Fruit fly (Drosophila melanogaster) whole organism, embryonic: ENCODE measurements around the gene Cln7.

Source experiments
- ATbp ChIP-seq: fragments of 200-800 bp; sonication (Bioruptor generic); optimal IDR thresholded peaks from 2 replicates; lab custom pipeline; 2017; ENCODE audit warnings: missing biosample characterization, mild to moderate bottlenecking, missing genetic modification characterization, missing genetic modification reagents
- Ada2b ChIP-seq: fragments of 200-800 bp; sonication (Bioruptor generic); IDR thresholded peaks from 2 replicates; pipeline ENCODE4 v1.3.6; 2022; ENCODE audit warnings: missing biosample characterization, missing genetic modification characterization
- C15 ChIP-seq: fragments of 200-800 bp; sonication (Bioruptor generic); IDR thresholded peaks from 3 replicates; pipeline ENCODE4 v1.3.6; 2022; ENCODE audit warnings: missing biosample characterization, missing genetic modification characterization
- CG10274 ChIP-seq: fragments of 200-800 bp; sonication (Bioruptor generic); optimal IDR thresholded peaks from 3 replicates; lab custom pipeline; 2017; ENCODE audit warnings: missing biosample characterization, mild to moderate bottlenecking, missing genetic modification characterization
- CG10462 ChIP-seq: fragments of 200-800 bp; sonication (Bioruptor generic); optimal IDR thresholded peaks from 2 replicates; lab custom pipeline; 2016; ENCODE audit warnings: missing biosample characterization, missing genetic modification characterization
- CG10565 ChIP-seq: fragments of 200-800 bp; sonication (Bioruptor generic); optimal IDR thresholded peaks from 3 replicates; lab custom pipeline; 2016; ENCODE audit warnings: missing biosample characterization, mild to moderate bottlenecking, missing genetic modification characterization
- CG11560 ChIP-seq: fragments of 200-800 bp; sonication (Bioruptor generic); IDR thresholded peaks from 3 replicates; pipeline ENCODE4 v1.3.6; 2022; ENCODE audit warnings: missing biosample characterization, missing genetic modification characterization
- CG13287 ChIP-seq: fragments of 200-800 bp; sonication (Bioruptor generic); IDR thresholded peaks from 2 replicates; pipeline ENCODE4 v1.3.6; 2022; ENCODE audit warnings: missing biosample characterization, missing genetic modification characterization; ENCODE audit not compliant: partially characterized antibody
- CG13775 ChIP-seq: fragments of 200-800 bp; sonication (Bioruptor generic); optimal IDR thresholded peaks from 3 replicates; lab custom pipeline; 2017; ENCODE audit warnings: missing biosample characterization, mild to moderate bottlenecking, missing genetic modification characterization
- CG15269 ChIP-seq: fragments of 200-800 bp; sonication (Bioruptor generic); optimal IDR thresholded peaks from 2 replicates; lab custom pipeline; 2018; ENCODE audit warnings: missing biosample characterization, mild to moderate bottlenecking, missing genetic modification characterization, moderate library complexity
- CG15479 ChIP-seq: fragments of 200-800 bp; sonication (Bioruptor generic); optimal IDR thresholded peaks from 3 replicates; lab custom pipeline; 2019; ENCODE audit warnings: missing biosample characterization, mild to moderate bottlenecking, missing genetic modification characterization, moderate library complexity
- CG15514 ChIP-seq: fragments of 200-800 bp; sonication (Bioruptor generic); optimal IDR thresholded peaks from 3 replicates; lab custom pipeline; 2017; ENCODE audit warnings: missing biosample characterization, missing genetic modification characterization, mild to moderate bottlenecking, moderate library complexity, missing genetic modification reagents
- CG1602 ChIP-seq: fragments of 200-800 bp; sonication (Bioruptor generic); optimal IDR thresholded peaks from 3 replicates; lab custom pipeline; 2016; ENCODE audit warnings: missing biosample characterization, missing genetic modification characterization
- CG17612 ChIP-seq: fragments of 200-800 bp; sonication (Bioruptor generic); IDR thresholded peaks from 2 replicates; pipeline ENCODE4 v1.3.6; 2022; ENCODE audit warnings: missing biosample characterization, missing genetic modification characterization
- CG18011 ChIP-seq: fragments of 200-800 bp; sonication (Bioruptor generic); optimal IDR thresholded peaks from 2 replicates; lab custom pipeline; 2017; ENCODE audit warnings: missing biosample characterization, missing genetic modification characterization, mild to moderate bottlenecking, moderate library complexity, missing genotype
- CG18476 ChIP-seq: fragments of 200-800 bp; sonication (Bioruptor generic); optimal IDR thresholded peaks from 2 replicates; lab custom pipeline; 2016; ENCODE audit warnings: missing biosample characterization, mild to moderate bottlenecking, missing genetic modification characterization
- CG18599 ChIP-seq: fragments of 200-800 bp; sonication (Bioruptor generic); optimal IDR thresholded peaks from 3 replicates; lab custom pipeline; 2017; ENCODE audit warnings: missing biosample characterization, missing genetic modification characterization, mild to moderate bottlenecking, moderate library complexity, missing genetic modification reagents
- CG2202 ChIP-seq: fragments of 200-800 bp; sonication (Bioruptor generic); optimal IDR thresholded peaks from 2 replicates; lab custom pipeline; 2018; ENCODE audit warnings: missing biosample characterization, mild to moderate bottlenecking, missing genetic modification characterization
- CG32767 ChIP-seq: fragments of 200-800 bp; sonication (Bioruptor generic); IDR thresholded peaks from 2 replicates; pipeline ENCODE4 v1.3.6; 2022; ENCODE audit warnings: missing biosample characterization, missing genetic modification characterization
- CG3281 ChIP-seq: fragments of 200-800 bp; sonication (Bioruptor generic); optimal IDR thresholded peaks from 3 replicates; lab custom pipeline; 2017; ENCODE audit warnings: missing biosample characterization, mild to moderate bottlenecking, missing genetic modification characterization
- HLH4C ChIP-seq: fragments of 200-800 bp; sonication (Bioruptor generic); IDR thresholded peaks from 3 replicates; pipeline ENCODE4 v1.3.6; 2022; ENCODE audit warnings: missing biosample characterization, missing genetic modification characterization; ENCODE audit not compliant: partially characterized antibody
- MESR4 ChIP-seq: fragments of 200-800 bp; sonication (Bioruptor generic); optimal IDR thresholded peaks from 2 replicates; lab custom pipeline; 2018; ENCODE audit warnings: missing biosample characterization, mild to moderate bottlenecking, missing genetic modification characterization, moderate library complexity
- Meics ChIP-seq: fragments of 200-800 bp; sonication (Bioruptor generic); optimal IDR thresholded peaks from 2 replicates; lab custom pipeline; 2017; ENCODE audit warnings: missing biosample characterization, mild to moderate bottlenecking, missing genetic modification characterization
- NFAT ChIP-seq: fragments of 200-800 bp; sonication (Bioruptor generic); IDR thresholded peaks from 2 replicates; pipeline ENCODE4 v1.3.6; 2022; ENCODE audit warnings: missing biosample characterization, missing genetic modification characterization
- Side ChIP-seq: fragments of 200-800 bp; sonication (Bioruptor generic); optimal IDR thresholded peaks from 2 replicates; lab custom pipeline; 2016; ENCODE audit warnings: missing biosample characterization, missing genetic modification characterization
- Spps ChIP-seq: fragments of 200-800 bp; sonication (Bioruptor generic); optimal IDR thresholded peaks from 2 replicates; lab custom pipeline; 2018; ENCODE audit warnings: missing biosample characterization, mild to moderate bottlenecking, missing genetic modification characterization
- Stat92E ChIP-seq, 3 experiments: fragments of >200 bp in 2 of 3; fragments of 200-800 bp in 1 of 3; sonication (Bioruptor generic) in 1 of 3; optimal IDR thresholded peaks; 2 replicates each; lab custom pipeline; 2017 to 2019; ENCODE audit warnings: missing biosample characterization in 3 of 3, missing genetic modification characterization in 3 of 3, mild to moderate bottlenecking in 1 of 3, moderate library complexity in 1 of 3
- Xrp1 ChIP-seq: fragments of 200-800 bp; sonication (Bioruptor generic); IDR thresholded peaks from 2 replicates; pipeline ENCODE4 v1.3.6; 2022; ENCODE audit warnings: missing biosample characterization, missing genetic modification characterization
- ac ChIP-seq: fragments of 200-800 bp; sonication (Bioruptor generic); optimal IDR thresholded peaks from 3 replicates; lab custom pipeline; 2017; ENCODE audit warnings: missing biosample characterization, mild to moderate bottlenecking, missing genetic modification characterization
- ara ChIP-seq: fragments of 200-800 bp; sonication (Bioruptor generic); IDR thresholded peaks from 2 replicates; pipeline ENCODE4 v1.3.6; 2022; ENCODE audit warnings: missing biosample characterization, missing genetic modification characterization
- bab2 ChIP-seq: fragments of 200-800 bp; sonication (Bioruptor generic); optimal IDR thresholded peaks from 2 replicates; lab custom pipeline; 2016; ENCODE audit warnings: missing biosample characterization, missing genetic modification characterization
- cas ChIP-seq: fragments of 200-800 bp; sonication (Bioruptor generic); IDR thresholded peaks from 2 replicates; pipeline ENCODE4 v1.3.6; 2022; ENCODE audit warnings: missing biosample characterization, missing genetic modification characterization
- dan ChIP-seq: fragments of 200-800 bp; sonication (Bioruptor generic); IDR thresholded peaks from 2 replicates; pipeline ENCODE4 v1.3.6; 2022; ENCODE audit warnings: missing biosample characterization, missing genetic modification characterization
- danr ChIP-seq: fragments of 200-800 bp; sonication (Bioruptor generic); IDR thresholded peaks from 2 replicates; pipeline ENCODE4 v1.3.6; 2022; ENCODE audit warnings: missing biosample characterization, missing genetic modification characterization
- esg ChIP-seq: fragments of 200-800 bp; sonication (Bioruptor generic); conservative IDR thresholded peaks from 2 replicates; pipeline ENCODE4 v1.3.6; 2022; ENCODE audit warnings: missing biosample characterization, missing genetic modification characterization
- exex ChIP-seq: fragments of 200-800 bp; sonication (Bioruptor generic); optimal IDR thresholded peaks from 4 replicates; lab custom pipeline; 2018; ENCODE audit warnings: missing biosample characterization, mild to moderate bottlenecking, missing genetic modification characterization, moderate library complexity
- eyg ChIP-seq: fragments of 200-800 bp; sonication (Bioruptor generic); optimal IDR thresholded peaks from 3 replicates; lab custom pipeline; 2016; ENCODE audit warnings: missing biosample characterization, missing genetic modification characterization
- jing ChIP-seq: fragments of 200-800 bp; sonication (Bioruptor generic); optimal IDR thresholded peaks from 2 replicates; lab custom pipeline; 2018; ENCODE audit warnings: missing biosample characterization, mild to moderate bottlenecking, missing genetic modification characterization
- klu ChIP-seq: fragments of 200-800 bp; sonication (Bioruptor generic); IDR thresholded peaks from 2 replicates; pipeline ENCODE4 v1.3.6; 2022; ENCODE audit warnings: missing biosample characterization, missing genetic modification characterization
- lbe ChIP-seq: fragments of 200-800 bp; sonication (Bioruptor generic); optimal IDR thresholded peaks from 2 replicates; lab custom pipeline; 2016; ENCODE audit warnings: missing biosample characterization, mild to moderate bottlenecking, missing genetic modification characterization
- nerfin-1 ChIP-seq: fragments of 200-800 bp; sonication (Bioruptor generic); optimal IDR thresholded peaks from 3 replicates; lab custom pipeline; 2019; ENCODE audit warnings: missing biosample characterization, mild to moderate bottlenecking, missing genetic modification characterization, moderate library complexity
- ssp ChIP-seq: fragments of 200-800 bp; sonication (Bioruptor generic); IDR thresholded peaks from 2 replicates; pipeline ENCODE4 v1.3.6; 2022; ENCODE audit warnings: missing biosample characterization, missing genetic modification characterization
- stwl ChIP-seq: fragments of 200-800 bp; sonication (Bioruptor generic); optimal IDR thresholded peaks from 3 replicates; lab custom pipeline; 2018; ENCODE audit warnings: missing biosample characterization, mild to moderate bottlenecking, missing genetic modification characterization, moderate library complexity
- tgo ChIP-seq: fragments of 200-800 bp; sonication (Bioruptor generic); IDR thresholded peaks from 3 replicates; pipeline ENCODE4 v1.3.6; 2022; ENCODE audit warnings: missing biosample characterization, missing genetic modification characterization
- tll ChIP-seq, 2 experiments: fragments of 200-800 bp in 1 of 2; fragments of >200 bp in 1 of 2; sonication (Bioruptor generic) in 1 of 2; optimal IDR thresholded peaks; 2 replicates each; lab custom pipeline; 2017 to 2019; ENCODE audit warnings: missing biosample characterization in 2 of 2, missing genetic modification characterization in 2 of 2, mild to moderate bottlenecking in 1 of 2, moderate library complexity in 1 of 2
- tx ChIP-seq: fragments of 200-800 bp; sonication (Bioruptor generic); optimal IDR thresholded peaks from 2 replicates; lab custom pipeline; 2016; ENCODE audit warnings: missing biosample characterization, missing genetic modification characterization
- unpg ChIP-seq: fragments of 200-800 bp; sonication (Bioruptor generic); optimal IDR thresholded peaks from 3 replicates; lab custom pipeline; 2018; ENCODE audit warnings: missing biosample characterization, mild to moderate bottlenecking, missing genetic modification characterization, moderate library complexity
- wdn ChIP-seq: fragments of 200-800 bp; sonication (Bioruptor generic); IDR thresholded peaks from 2 replicates; pipeline ENCODE4 v1.3.6; 2022; ENCODE audit warnings: missing biosample characterization, missing genetic modification characterization
- wor ChIP-seq: fragments of 200-800 bp; sonication (Bioruptor generic); IDR thresholded peaks from 2 replicates; pipeline ENCODE4 v1.3.6; 2022; ENCODE audit warnings: missing biosample characterization, missing genetic modification characterization
- zfh1 ChIP-seq: fragments of 200-800 bp; sonication (Bioruptor generic); IDR thresholded peaks from 3 replicates; pipeline ENCODE4 v1.3.6; 2022; ENCODE audit warnings: missing biosample characterization, missing genetic modification characterization

Gene Cln7

DNA sequence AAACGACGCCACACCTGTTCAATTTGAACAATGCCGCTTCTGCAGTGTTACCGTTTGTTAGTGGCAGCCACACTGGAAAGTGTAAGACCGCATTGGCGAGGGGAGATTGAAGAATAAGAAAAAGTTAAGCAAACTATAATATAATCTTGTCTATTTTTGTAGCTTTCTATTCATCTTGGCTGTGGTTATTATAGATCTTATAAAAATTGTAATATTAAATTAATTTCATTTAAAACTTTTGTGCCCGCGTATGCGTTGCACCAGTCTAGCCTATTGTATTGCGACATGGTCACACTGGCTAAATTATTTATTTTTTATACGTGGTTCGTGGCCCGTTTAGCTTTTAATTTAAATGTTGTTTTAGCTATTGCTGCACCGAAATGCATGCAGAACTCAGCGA lies 21.6 kb downstream of the Cln7 start, which contains the start of the genes RhoGEF4 and Rint1 (continued):
- TF ChIP-seq Stat92E (GFP tag; optimal IDR thresholded peaks at IDR 0.05; lab: Kevin White, UChicago): peak in 1 of 3 experiments; percentile 38
- TF ChIP-seq CG1602 (GFP tag; lab: Kevin White, UChicago): peak; percentile 73
- TF ChIP-seq CG10462 (GFP tag; lab: Kevin White, UChicago): peak; percentile 38
- TF ChIP-seq klu (GFP tag; lab: Robert Waterston, UW): peak; percentile 48; the same call in 1 of the 2 replicates
- peak; percentile 55; the same call in 1 of the 2 replicates for TF ChIP-seq CG13287 (GFP tag; lab: Robert Waterston, UW)
- peak; percentile 26; the same call in 1 of the 2 replicates for TF ChIP-seq CG17612
- no peak for TF ChIP-seq lbe (GFP tag; lab: Kevin White, UChicago)
- peak; percentile 44 for TF ChIP-seq CG18011
- no peak for TF ChIP-seq ATbp (GFP tag; lab: Kevin White, UChicago)
- TF ChIP-seq esg (GFP tag; lab: Robert Waterston, UW): peak; percentile 77
- 0 out of 3 replicates have a peak, but pooled peaks have one; percentile 44 for TF ChIP-seq CG11560
- peak in 1 of 2 experiments; percentile 14 for TF ChIP-seq tll (GFP tag; optimal IDR thresholded peaks at IDR 0.05; lab: Kevin White, UChicago)
- TF ChIP-seq Side (GFP tag; lab: Kevin White, UChicago): no peak
- peak; percentile 67 for TF ChIP-seq CG18599
- TF ChIP-seq Spps (tag; lab: Kevin White, UChicago): no peak
- no peak for TF ChIP-seq CG15479 (GFP tag; lab: Kevin White, UChicago)
- peak; percentile 85 for TF ChIP-seq zfh1 (GFP tag; lab: Robert Waterston, UW)
- TF ChIP-seq C15 (GFP tag; lab: Robert Waterston, UW): no peak
- peak; percentile 38 for TF ChIP-seq Meics
- TF ChIP-seq CG15269 (tag; lab: Kevin White, UChicago): no peak
- peak; percentile 45; the same call in 1 of the 2 replicates for TF ChIP-seq dan
- TF ChIP-seq nerfin-1 (tag; lab: Kevin White, UChicago): peak; percentile 28
- TF ChIP-seq CG2202: peak; percentile 30
- peak; percentile 73 for TF ChIP-seq ara
- peak; percentile 77 for TF ChIP-seq tgo
- TF ChIP-seq unpg (GFP tag; lab: Kevin White, UChicago): peak; percentile 67
- peak; percentile 65; the same call in 1 of the 2 replicates for TF ChIP-seq danr
- TF ChIP-seq wor (GFP tag; lab: Robert Waterston, UW): peak; percentile 72
- TF ChIP-seq jing (GFP tag; lab: Kevin White, UChicago): no peak
- no peak for TF ChIP-seq CG10565
- TF ChIP-seq ssp (GFP tag; lab: Robert Waterston, UW): peak; percentile 68
- peak; percentile 73 for TF ChIP-seq wdn (GFP tag; lab: Robert Waterston, UW)
- peak; percentile 79 for TF ChIP-seq CG13775 (GFP tag; lab: Kevin White, UChicago)
- TF ChIP-seq CG10274 (GFP tag; lab: Kevin White, UChicago): no peak
- TF ChIP-seq eyg: no peak
- peak; percentile 70 for TF ChIP-seq Ada2b (GFP tag; lab: Robert Waterston, UW)
- peak; percentile 56 for TF ChIP-seq bab2 (GFP tag; lab: Kevin White, UChicago)
- peak; percentile 28 for TF ChIP-seq MESR4
- peak; percentile 100 for TF ChIP-seq CG18476 (GFP tag; lab: Kevin White, UChicago)
- peak; percentile 89 for TF ChIP-seq stwl
- TF ChIP-seq NFAT (GFP tag; lab: Robert Waterston, UW): peak; percentile 67
- TF ChIP-seq CG15514 (GFP tag; lab: Kevin White, UChicago): peak; percentile 52
- TF ChIP-seq HLH4C (GFP tag; lab: Robert Waterston, UW): no peak
- TF ChIP-seq CG3281 (GFP tag; lab: Kevin White, UChicago): peak; percentile 6
- TF ChIP-seq cas: 0 out of 2 replicates have a peak, but pooled peaks have one; percentile 55
- TF ChIP-seq ac: no peak
- TF ChIP-seq CG32767: no peak
- peak; percentile 72 for TF ChIP-seq Xrp1 (GFP tag; lab: Robert Waterston, UW)
- peak; percentile 48 for TF ChIP-seq tx (GFP tag; lab: Kevin White, UChicago)
- TF ChIP-seq exex: no peak
